Fruit fly (Drosophila melanogaster): ENCODE data around the gene Tektin-C.

Gene Tektin-C

dm6 chr3L:5845466-5845865, 49.1 kb upstream of the Tektin-C start, which contains the start of gene vn (continued):
- TF ChIP-seq exex (tag; optimal IDR thresholded peaks at IDR 0.05) (no peak), CG7372 (GFP tag; IDR thresholded peaks at IDR 0.05) (no peak), odd (GFP tag; optimal IDR thresholded peaks at IDR 0.05) (no peak), grau (tag; optimal IDR thresholded peaks at IDR 0.05) (peak; percentile 20), Nf-YB (GFP tag; optimal IDR thresholded peaks at IDR 0.05) (peak; percentile 90), Deaf1 (tag; optimal IDR thresholded peaks at IDR 0.05) (peak; percentile 97), CG32532 (GFP tag; IDR thresholded peaks at IDR 0.05) (0 out of 2 replicates have a peak, but pooled peaks have one; percentile 30), D19A (tag; optimal IDR thresholded peaks at IDR 0.05) (peak; percentile 43), CG17829 (tag; optimal IDR thresholded peaks at IDR 0.05) (peak; percentile 26), CG7745 (tag; optimal IDR thresholded peaks at IDR 0.05) (peak; percentile 38), ken (GFP tag; IDR thresholded peaks at IDR 0.05) (no peak), sim (GFP tag; IDR thresholded peaks at IDR 0.05) (0 out of 2 replicates have a peak, but pooled peaks have one; percentile 14), her (GFP tag; optimal IDR thresholded peaks at IDR 0.05) (peak; percentile 10), dpn (GFP tag; optimal IDR thresholded peaks at IDR 0.05) (no peak), toy (GFP tag; IDR thresholded peaks at IDR 0.05) (no peak), CG33213 (GFP tag; optimal IDR thresholded peaks at IDR 0.05) (no peak), MESR4 (GFP tag; optimal IDR thresholded peaks at IDR 0.05) (no peak), CG2120 (GFP tag; optimal IDR thresholded peaks at IDR 0.05) (no peak), Dek (tag; optimal IDR thresholded peaks at IDR 0.05) (no peak), CG6813 (GFP tag; optimal IDR thresholded peaks at IDR 0.05) (no peak), crol (GFP tag; IDR thresholded peaks at IDR 0.05) (no peak; the same call in 1 of the 2 replicates), lola (GFP tag; optimal IDR thresholded peaks at IDR 0.05) (no peak), zfh1 (GFP tag; IDR thresholded peaks at IDR 0.05) (0 out of 3 replicates have a peak, but pooled peaks have one; percentile 28), CG6683 (GFP tag; optimal IDR thresholded peaks at IDR 0.05) (no peak), Lpt (GFP tag; optimal IDR thresholded peaks at IDR 0.05) (no peak), kni (GFP tag; optimal IDR thresholded peaks at IDR 0.05) (peak; percentile 41), CG2678 (tag; optimal IDR thresholded peaks at IDR 0.05) (no peak), CG12744 (GFP tag; optimal IDR thresholded peaks at IDR 0.05) (no peak), ranshi (GFP tag; IDR thresholded peaks at IDR 0.05) (peak; percentile 15; the same call in 1 of the 2 replicates), Ptx1 (GFP tag; IDR thresholded peaks at IDR 0.05) (no peak), cato (GFP tag; optimal IDR thresholded peaks at IDR 0.05; ENCODE audit: borderline replicate concordance) (no peak), NfI (GFP tag; optimal IDR thresholded peaks at IDR 0.05) (peak; percentile 18), Trl (optimal IDR thresholded peaks at IDR 0.05) (peak; percentile 38 to 57), Trl (GFP tag; optimal IDR thresholded peaks at IDR 0.05) (no peak), btn (GFP tag; optimal IDR thresholded peaks at IDR 0.05) (no peak), sens (GFP tag) (peak; percentile 49), CG12769 (tag; optimal IDR thresholded peaks at IDR 0.05) (peak; percentile 55), CG12236 (GFP tag; optimal IDR thresholded peaks at IDR 0.05) (no peak), tna (GFP tag; IDR thresholded peaks at IDR 0.05; ENCODE audit: partially characterized antibody) (peak; percentile 55; the same call in 1 of the 2 replicates), ci (GFP tag; IDR thresholded peaks at IDR 0.05) (peak; percentile 52; the same call in 1 of the 3 replicates), Drgx (GFP tag; IDR thresholded peaks at IDR 0.05) (peak; percentile 53), Scr (GFP tag; IDR thresholded peaks at IDR 0.05; ENCODE audit: partially characterized antibody) (peak; percentile 50; the same call in 1 of the 2 replicates), Dbx (GFP tag; IDR thresholded peaks at IDR 0.05) (peak; percentile 47; the same call in 2 of the 3 replicates), Dll (GFP tag; IDR thresholded peaks at IDR 0.05; ENCODE audit: partially characterized antibody) (peak; percentile 38; the same call in 1 of the 4 replicates), CG15269 (tag; optimal IDR thresholded peaks at IDR 0.05) (no peak), Poxn (GFP tag; IDR thresholded peaks at IDR 0.05) (no peak), unc-4 (GFP tag; IDR thresholded peaks at IDR 0.05; ENCODE audit: partially characterized antibody) (0 out of 2 replicates have a peak, but pooled peaks have one; percentile 25), Max (GFP tag; optimal IDR thresholded peaks at IDR 0.05) (no peak), Atf-2 (GFP tag; optimal IDR thresholded peaks at IDR 0.05) (no peak), CG16863 (GFP tag; optimal IDR thresholded peaks at IDR 0.05) (peak; percentile 3), CG3838 (GFP tag; optimal IDR thresholded peaks at IDR 0.05) (no peak)

Measured in whole organism, embryonic.